Worm (Caenorhabditis elegans) whole organism, L1 larva: ENCODE results near the gene srbc-37.

Source experiments
- C04F5.9 ChIP-seq: sonication (generic microtip); optimal IDR thresholded peaks from 2 replicates; lab custom pipeline; 2016; ENCODE audit warnings: missing genetic modification characterization, missing compliant biosample characterization
- C16A3.4 ChIP-seq: fragments of 150-350 bp; optimal IDR thresholded peaks from 2 replicates; lab custom pipeline; 2014; ENCODE audit warnings: missing biosample characterization, missing genetic modification characterization
- F16B12.6 ChIP-seq: fragments of 150-350 bp; optimal IDR thresholded peaks from 2 replicates; lab custom pipeline; 2014; ENCODE audit warnings: missing biosample characterization, missing genetic modification characterization
- Y116A8C.19 ChIP-seq: sonication (generic microtip); optimal IDR thresholded peaks from 2 replicates; lab custom pipeline; 2016; ENCODE audit warnings: missing compliant biosample characterization, missing genetic modification characterization, borderline replicate concordance
- aha-1 ChIP-seq: fragments of 150-350 bp; optimal IDR thresholded peaks from 2 replicates; lab custom pipeline; 2014; ENCODE audit warnings: missing biosample characterization, missing genetic modification characterization
- alr-1 ChIP-seq: fragments of 200-800 bp; sonication (Bioruptor generic); optimal IDR thresholded peaks from 2 replicates; lab custom pipeline; 2018; ENCODE audit warnings: borderline replicate concordance, mild to moderate bottlenecking, missing genetic modification characterization, missing compliant biosample characterization
- blmp-1 ChIP-seq: fragments of 150-350 bp; optimal IDR thresholded peaks from 2 replicates; lab custom pipeline; 2014; ENCODE audit warnings: missing biosample characterization, missing genetic modification characterization
- ceh-63 ChIP-seq: fragments of 200-800 bp; sonication (Bioruptor generic); optimal IDR thresholded peaks from 2 replicates; lab custom pipeline; 2018; ENCODE audit warnings: mild to moderate bottlenecking, missing genetic modification characterization, missing compliant biosample characterization
- ceh-82 ChIP-seq, 3 experiments: fragments of 150-350 bp in 1 of 3; sonication (generic microtip) in 2 of 3; optimal IDR thresholded peaks; 2 replicates each; lab custom pipeline; 2014 to 2017; ENCODE audit warnings: missing biosample characterization in 3 of 3, missing genetic modification characterization in 3 of 3
- ceh-88 ChIP-seq: fragments of 200-800 bp; sonication (Bioruptor generic); IDR thresholded peaks from 2 replicates; pipeline ENCODE4 v1.3.6; 2022; ENCODE audit warnings: missing genetic modification characterization, missing compliant biosample characterization
- ceh-90 ChIP-seq: sonication (generic microtip); optimal IDR thresholded peaks from 2 replicates; lab custom pipeline; 2016; ENCODE audit warnings: missing genetic modification characterization, missing compliant biosample characterization
- ces-1 ChIP-seq: fragments of 150-350 bp; optimal IDR thresholded peaks from 2 replicates; lab custom pipeline; 2014; ENCODE audit warnings: missing biosample characterization, missing genetic modification reagents, missing genetic modification characterization
- dpl-1 ChIP-seq, 3 experiments: fragments of 150-350 bp in 2 of 3; sonication (generic microtip) in 1 of 3; optimal IDR thresholded peaks; 2 replicates each; lab custom pipeline; 2014 to 2017; ENCODE audit warnings: missing biosample characterization in 3 of 3, missing genetic modification characterization in 3 of 3, missing genetic modification reagents in 3 of 3
- dsc-1 ChIP-seq: sonication (generic microtip); optimal IDR thresholded peaks from 2 replicates; lab custom pipeline; 2016; ENCODE audit warnings: mild to moderate bottlenecking, missing genetic modification characterization, missing compliant biosample characterization
- efl-1 ChIP-seq, 4 experiments: fragments of 150-350 bp; optimal IDR thresholded peaks in 3 of 4; peaks in 1 of 4; 1 replicate in 1 of 4; 2 replicates in 3 of 4; lab custom pipeline; 2014; ENCODE audit warnings: missing biosample characterization in 2 of 4, missing genetic modification characterization in 2 of 4, missing genetic modification reagents in 2 of 4
- efl-3 ChIP-seq: fragments of 200-800 bp; sonication (Bioruptor generic); optimal IDR thresholded peaks from 2 replicates; lab custom pipeline; 2018; ENCODE audit warnings: mild to moderate bottlenecking, missing genetic modification characterization, missing compliant biosample characterization
- egl-13 ChIP-seq: sonication (generic microtip); optimal IDR thresholded peaks from 2 replicates; lab custom pipeline; 2016; ENCODE audit warnings: missing genotype, missing genetic modification reagents, missing genetic modification characterization, missing compliant biosample characterization
- egl-27 ChIP-seq, 2 experiments: fragments of 150-350 bp in 1 of 2; sonication (generic microtip); optimal IDR thresholded peaks; 3 replicates each; lab custom pipeline; 2017 to 2018; ENCODE audit warnings: missing biosample characterization in 2 of 2, missing genetic modification characterization in 2 of 2, missing genetic modification reagents in 2 of 2
- fkh-10 ChIP-seq: sonication (generic microtip); optimal IDR thresholded peaks from 2 replicates; lab custom pipeline; 2017; ENCODE audit warnings: missing biosample characterization, missing genetic modification reagents, missing genetic modification characterization
- fkh-8 ChIP-seq: sonication (generic microtip); optimal IDR thresholded peaks from 2 replicates; lab custom pipeline; 2016; ENCODE audit warnings: mild to moderate bottlenecking, missing genetic modification characterization, missing compliant biosample characterization
- hlh-17 ChIP-seq: fragments of 200-800 bp; sonication (Bioruptor generic); optimal IDR thresholded peaks from 2 replicates; lab custom pipeline; 2018; ENCODE audit warnings: missing genetic modification characterization, mild to moderate bottlenecking, missing compliant biosample characterization, moderate library complexity, borderline replicate concordance
- lin-14 ChIP-seq: fragments of 200-800 bp; sonication (Bioruptor generic); optimal IDR thresholded peaks from 2 replicates; lab custom pipeline; 2018; ENCODE audit warnings: mild to moderate bottlenecking, missing genetic modification characterization, moderate library complexity, missing compliant biosample characterization
- lin-15B ChIP-seq: fragments of 150-350 bp; sonication (generic microtip); optimal IDR thresholded peaks from 3 replicates; lab custom pipeline; 2014; ENCODE audit warnings: missing biosample characterization, missing genetic modification characterization
- lin-35 ChIP-seq, 2 experiments: fragments of 150-350 bp; optimal IDR thresholded peaks; 2 replicates each; lab custom pipeline; 2014; ENCODE audit warnings: missing biosample characterization in 2 of 2, missing genetic modification characterization in 2 of 2, missing genetic modification reagents in 2 of 2
- lir-3 ChIP-seq: sonication (generic microtip); optimal IDR thresholded peaks from 2 replicates; lab custom pipeline; 2016; ENCODE audit warnings: mild to moderate bottlenecking, missing genetic modification characterization, moderate library complexity, missing compliant biosample characterization; ENCODE audit not compliant: poor library complexity
- mdl-1 ChIP-seq, 2 experiments: fragments of 150-350 bp; optimal IDR thresholded peaks; 2 replicates each; lab custom pipeline; 2014 to 2017; ENCODE audit warnings: missing biosample characterization in 2 of 2, missing genetic modification characterization in 2 of 2, inconsistent platforms in 1 of 2
- nhr-12 ChIP-seq: sonication (generic microtip); optimal IDR thresholded peaks from 2 replicates; lab custom pipeline; 2017; ENCODE audit warnings: missing biosample characterization, missing genetic modification characterization
- nhr-19 ChIP-seq: fragments of 200-800 bp; sonication (Bioruptor generic); conservative IDR thresholded peaks from 2 replicates; pipeline ENCODE4 v1.3.6; 2022; ENCODE audit warnings: missing genetic modification characterization, missing compliant biosample characterization
- nhr-20 ChIP-seq: sonication (generic microtip); optimal IDR thresholded peaks from 2 replicates; lab custom pipeline; 2016; ENCODE audit warnings: mild to moderate bottlenecking, missing genetic modification characterization, missing compliant biosample characterization
- nhr-28 ChIP-seq: fragments of 150-350 bp; optimal IDR thresholded peaks from 2 replicates; lab custom pipeline; 2014; ENCODE audit warnings: missing biosample characterization, missing genetic modification characterization
- nhr-47 ChIP-seq: sonication (generic microtip); optimal IDR thresholded peaks from 2 replicates; lab custom pipeline; 2016; ENCODE audit warnings: mild to moderate bottlenecking, missing genetic modification characterization, moderate library complexity, missing compliant biosample characterization
- nhr-77 ChIP-seq: fragments of 150-350 bp; optimal IDR thresholded peaks from 2 replicates; lab custom pipeline; 2014; ENCODE audit warnings: missing biosample characterization, missing genetic modification characterization
- nhr-84 ChIP-seq: sonication (generic microtip); optimal IDR thresholded peaks from 2 replicates; lab custom pipeline; 2017; ENCODE audit warnings: missing biosample characterization, missing genetic modification characterization
- nhr-90 ChIP-seq: sonication (generic microtip); optimal IDR thresholded peaks from 2 replicates; lab custom pipeline; 2016; ENCODE audit warnings: mild to moderate bottlenecking, missing genetic modification characterization, missing compliant biosample characterization; ENCODE audit not compliant: poor library complexity
- pag-3 ChIP-seq: sonication (generic microtip); optimal IDR thresholded peaks from 2 replicates; lab custom pipeline; 2017; ENCODE audit warnings: missing genetic modification characterization, mild to moderate bottlenecking, missing compliant biosample characterization, antibody characterized with exemption, borderline replicate concordance; ENCODE audit not compliant: insufficient read depth
- skn-1 ChIP-seq: fragments of 150-350 bp; optimal IDR thresholded peaks from 2 replicates; lab custom pipeline; 2014; ENCODE audit warnings: missing biosample characterization, missing genetic modification characterization
- snu-23 ChIP-seq: sonication (generic microtip); optimal IDR thresholded peaks from 2 replicates; lab custom pipeline; 2016; ENCODE audit warnings: missing genetic modification characterization, missing compliant biosample characterization
- sup-37 ChIP-seq: fragments of 200-800 bp; sonication (Bioruptor generic); optimal IDR thresholded peaks from 2 replicates; lab custom pipeline; 2018; ENCODE audit warnings: mild to moderate bottlenecking, missing genetic modification characterization, missing compliant biosample characterization
- tlp-1 ChIP-seq: fragments of 150-350 bp; optimal IDR thresholded peaks from 2 replicates; lab custom pipeline; 2014; ENCODE audit warnings: missing biosample characterization, missing genetic modification characterization
- unc-98 ChIP-seq: fragments of 200-800 bp; sonication (Bioruptor generic); IDR thresholded peaks from 2 replicates; pipeline ENCODE4 v1.3.6; 2022; ENCODE audit warnings: missing genetic modification characterization, missing compliant biosample characterization
- vab-15 ChIP-seq: sonication (generic microtip); optimal IDR thresholded peaks from 2 replicates; lab custom pipeline; 2017; ENCODE audit warnings: missing genotype, mild to moderate bottlenecking, missing genetic modification characterization, missing compliant biosample characterization
- xbp-1 ChIP-seq: sonication (generic microtip); optimal IDR thresholded peaks from 2 replicates; lab custom pipeline; 2016; ENCODE audit warnings: missing genetic modification characterization, missing compliant biosample characterization
- zag-1 ChIP-seq: fragments of 150-350 bp; optimal IDR thresholded peaks from 2 replicates; lab custom pipeline; 2014; ENCODE audit warnings: missing biosample characterization, missing genetic modification characterization
- zip-4 ChIP-seq: fragments of 200-800 bp; sonication (Bioruptor generic); optimal IDR thresholded peaks from 2 replicates; lab custom pipeline; 2018; ENCODE audit warnings: mild to moderate bottlenecking, missing genetic modification characterization, moderate library complexity, missing compliant biosample characterization
- ztf-4 ChIP-seq: fragments of 150-350 bp; optimal IDR thresholded peaks from 2 replicates; lab custom pipeline; 2014; ENCODE audit warnings: missing biosample characterization, missing genetic modification characterization

srbc-37 gene

ce11 chrV:727484-728351, 25.4 kb downstream of the srbc-37 start, which contains the start of the genes icl-1 and srh-2 (continued):
- TF ChIP-seq nhr-47 (tag; lab: Kevin White, UChicago): peak; percentile 59
- no peak for TF ChIP-seq ceh-82 (tag; optimal IDR thresholded peaks at IDR 0.05; lab: Kevin White, UChicago)
- TF ChIP-seq hlh-17: peak; percentile 41
- no peak for TF ChIP-seq Y116A8C.19
- no peak for TF ChIP-seq nhr-12 (tag; lab: Kevin White, UChicago)
- no peak for TF ChIP-seq nhr-84 (tag; lab: Kevin White, UChicago)
- TF ChIP-seq F16B12.6 (tag; lab: Kevin White, UChicago): no peak
- no peak for TF ChIP-seq efl-3 (GFP tag; lab: Kevin White, UChicago)
- peak; percentile 85 for TF ChIP-seq nhr-20 (tag; lab: Kevin White, UChicago)
- TF ChIP-seq C04F5.9 (tag; lab: Kevin White, UChicago): peak; percentile 49
- peak; percentile 45 for TF ChIP-seq xbp-1 (tag; lab: Kevin White, UChicago)
- no peak for TF ChIP-seq ceh-90
- peak; percentile 17 for TF ChIP-seq blmp-1
- no peak for TF ChIP-seq skn-1 (tag; lab: Kevin White, UChicago)
- TF ChIP-seq ces-1 (GFP tag; lab: Kevin White, UChicago): no peak
- no peak for TF ChIP-seq nhr-28 (tag; lab: Kevin White, UChicago)
- TF ChIP-seq zip-4 (GFP tag; lab: Kevin White, UChicago): peak; percentile 51
- TF ChIP-seq vab-15 (tag; lab: Kevin White, UChicago): peak; percentile 52
- peak; percentile 69 for TF ChIP-seq lir-3 (tag; lab: Kevin White, UChicago)
- TF ChIP-seq sup-37 (GFP tag; lab: Kevin White, UChicago): peak; percentile 59
- no peak for TF ChIP-seq zag-1 (tag; lab: Kevin White, UChicago)
- TF ChIP-seq lin-35 (GFP tag; optimal IDR thresholded peaks at IDR 0.05; lab: Kevin White, UChicago): peak in 1 of 2 experiments; percentile 75
- peak; percentile 29 for TF ChIP-seq nhr-77
- peak in 1 of 2 experiments; percentile 85 for TF ChIP-seq mdl-1 (tag; optimal IDR thresholded peaks at IDR 0.05; lab: Kevin White, UChicago)
- peak; percentile 54 for TF ChIP-seq ceh-63
- peak; percentile 14 for TF ChIP-seq ztf-4
- TF ChIP-seq dsc-1 (tag; lab: Kevin White, UChicago): no peak
- peak; percentile 76 for TF ChIP-seq nhr-90
- TF ChIP-seq nhr-19 (GFP tag; lab: Robert Waterston, UW): peak; percentile 93
- TF ChIP-seq aha-1 (tag; lab: Kevin White, UChicago): no peak
- no peak for TF ChIP-seq unc-98 (GFP tag; lab: Robert Waterston, UW)

DNA sequence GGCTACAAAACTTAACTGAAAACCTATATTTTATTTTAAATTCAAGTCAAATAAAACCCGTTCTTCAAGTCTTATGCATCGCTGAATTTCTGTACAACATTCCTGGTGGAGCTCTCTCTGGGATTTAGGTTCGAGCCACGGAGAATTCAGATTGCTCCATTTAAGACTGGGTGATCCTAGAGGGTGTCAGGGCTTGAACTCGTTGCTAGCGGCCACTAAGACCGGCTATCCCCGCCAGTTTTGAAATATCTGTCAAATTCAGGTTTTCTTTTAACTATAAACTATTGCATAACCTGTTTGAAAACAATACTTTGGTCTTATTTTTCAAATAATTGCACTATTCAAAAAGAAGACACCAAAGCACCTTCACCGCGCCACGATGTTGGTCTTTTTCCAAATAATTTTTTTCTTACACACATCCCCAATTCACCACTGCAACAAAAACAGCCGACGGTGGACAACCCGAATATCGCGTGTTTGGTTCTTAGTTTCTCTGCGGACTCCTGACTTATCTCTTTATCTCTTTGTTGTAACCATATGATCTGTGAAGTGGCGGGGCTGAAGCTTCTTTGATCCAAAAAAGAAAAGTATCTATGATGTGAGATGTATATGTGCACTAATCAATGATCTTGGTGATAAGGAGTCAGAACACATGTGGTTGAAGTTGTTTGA, 26.6 kb downstream of the srbc-37 start:
- TF ChIP-seq hlh-17 (no peak), egl-27 (tag; optimal IDR thresholded peaks at IDR 0.05; lab: Kevin White, UChicago) (no peak), egl-13 (no peak), lin-15B (tag; lab: Kevin White, UChicago) (no peak), alr-1 (tag; lab: Kevin White, UChicago) (no peak), F16B12.6 (tag; lab: Kevin White, UChicago) (no peak), vab-15 (tag; lab: Kevin White, UChicago) (no peak), lir-3 (tag; lab: Kevin White, UChicago) (peak; percentile 81), efl-1 (optimal IDR thresholded peaks at IDR 0.05; lab: Kevin White, UChicago) (peak in 1 of 2 experiments; percentile 14), efl-1 (GFP tag; optimal IDR thresholded peaks at IDR 0.05 in 1 of 2; lab: Kevin White, UChicago) (no peak), nhr-84 (tag; lab: Kevin White, UChicago) (no peak), nhr-90 (peak; percentile 62), snu-23 (GFP tag; lab: Kevin White, UChicago) (peak; percentile 82), fkh-10 (GFP tag; lab: Kevin White, UChicago) (no peak), xbp-1 (tag; lab: Kevin White, UChicago) (peak; percentile 44), pag-3 (no peak), C16A3.4 (peak; percentile 57), lin-14 (GFP tag; lab: Kevin White, UChicago) (peak; percentile 91), zip-4 (GFP tag; lab: Kevin White, UChicago) (no peak), ceh-88 (GFP tag; lab: Robert Waterston, UW) (peak; percentile 40; the same call in 1 of the 2 replicates), sup-37 (GFP tag; lab: Kevin White, UChicago) (peak; percentile 40), ztf-4 (peak; percentile 76), fkh-8 (no peak), lin-35 (GFP tag; optimal IDR thresholded peaks at IDR 0.05; lab: Kevin White, UChicago) (peak in 1 of 2 experiments; percentile 76), tlp-1 (tag; lab: Kevin White, UChicago) (no peak), dpl-1 (GFP tag; optimal IDR thresholded peaks at IDR 0.05; lab: Kevin White, UChicago) (peak in 2 of 3 experiments; percentile 8 to 34), nhr-20 (tag; lab: Kevin White, UChicago) (peak; percentile 84)
